Fruit fly (Drosophila melanogaster) whole organism, adult: Measurements from ENCODE around the gene Ir68a.

Experiments used
- CG11617 ChIP-seq: fragments of 200-800 bp; sonication (Bioruptor generic); optimal IDR thresholded peaks from 2 replicates; lab custom pipeline; 2017; ENCODE audit warnings: mild to moderate bottlenecking, missing biosample characterization, missing genetic modification reagents, missing genetic modification characterization
- CG12768 ChIP-seq: fragments of 200-800 bp; sonication (Bioruptor generic); optimal IDR thresholded peaks from 2 replicates; lab custom pipeline; 2017; ENCODE audit warnings: missing biosample characterization, missing genetic modification characterization, mild to moderate bottlenecking, moderate library complexity, missing genetic modification reagents
- CG14711 ChIP-seq: fragments of 200-800 bp; sonication (Bioruptor generic); optimal IDR thresholded peaks from 2 replicates; lab custom pipeline; 2018; ENCODE audit warnings: missing biosample characterization, mild to moderate bottlenecking, missing genetic modification characterization, moderate library complexity
- CG1620 ChIP-seq: fragments of 200-800 bp; sonication (Bioruptor generic); optimal IDR thresholded peaks from 2 replicates; lab custom pipeline; 2016; ENCODE audit warnings: missing biosample characterization, missing genetic modification characterization
- CG33017 ChIP-seq: fragments of 200-800 bp; sonication (Bioruptor generic); optimal IDR thresholded peaks from 2 replicates; lab custom pipeline; 2018; ENCODE audit warnings: missing biosample characterization, mild to moderate bottlenecking, missing genetic modification characterization, moderate library complexity
- CG5204 ChIP-seq: fragments of 200-800 bp; sonication (Bioruptor generic); optimal IDR thresholded peaks from 2 replicates; lab custom pipeline; 2016; ENCODE audit warnings: missing biosample characterization, missing genetic modification characterization
- CG7045 ChIP-seq: fragments of 200-800 bp; sonication (Bioruptor generic); optimal IDR thresholded peaks from 2 replicates; lab custom pipeline; 2017; ENCODE audit warnings: missing biosample characterization, mild to moderate bottlenecking, missing genetic modification characterization
- CG7101 ChIP-seq: fragments of 200-800 bp; sonication (Bioruptor generic); optimal IDR thresholded peaks from 2 replicates; lab custom pipeline; 2018; ENCODE audit warnings: missing biosample characterization, mild to moderate bottlenecking, missing genetic modification characterization, moderate library complexity
- Clk ChIP-seq: fragments of 200-800 bp; sonication (Bioruptor generic); optimal IDR thresholded peaks from 2 replicates; lab custom pipeline; 2017; ENCODE audit warnings: missing biosample characterization, missing genetic modification characterization
- Crg-1 ChIP-seq: fragments of 200-800 bp; sonication (Bioruptor generic); optimal IDR thresholded peaks from 2 replicates; lab custom pipeline; 2016; ENCODE audit warnings: missing biosample characterization, missing genetic modification characterization
- Hr96 ChIP-seq: fragments of 200-800 bp; sonication (Bioruptor generic); optimal IDR thresholded peaks from 2 replicates; lab custom pipeline; 2016; ENCODE audit warnings: missing biosample characterization, missing genetic modification characterization
- Mnt ChIP-seq: fragments of 200-800 bp; sonication (Bioruptor generic); optimal IDR thresholded peaks from 2 replicates; lab custom pipeline; 2016; ENCODE audit warnings: missing biosample characterization, mild to moderate bottlenecking, missing genetic modification characterization
- bab1 ChIP-seq: fragments of 200-800 bp; sonication (Bioruptor generic); optimal IDR thresholded peaks from 3 replicates; lab custom pipeline; 2019; ENCODE audit warnings: missing biosample characterization, mild to moderate bottlenecking, missing genetic modification characterization, moderate library complexity
- cic ChIP-seq: fragments of 200-800 bp; sonication (Bioruptor generic); optimal IDR thresholded peaks from 2 replicates; lab custom pipeline; 2017; ENCODE audit warnings: missing biosample characterization, mild to moderate bottlenecking, missing genetic modification characterization, moderate library complexity
- cnc ChIP-seq, 2 experiments: fragments of >200 bp; optimal IDR thresholded peaks; 2 replicates each; lab custom pipeline; 2017
- kay ChIP-seq: fragments of 200-800 bp; sonication (Bioruptor generic); peaks from one replicate; lab custom pipeline; 2016; ENCODE audit warnings: missing biosample characterization, missing genetic modification characterization, borderline replicate concordance
- ovo ChIP-seq: fragments of 200-800 bp; sonication (Bioruptor generic); optimal IDR thresholded peaks from 2 replicates; lab custom pipeline; 2016; ENCODE audit warnings: missing biosample characterization, missing genetic modification characterization
- pad ChIP-seq: fragments of 200-800 bp; sonication (Bioruptor generic); optimal IDR thresholded peaks from 3 replicates; lab custom pipeline; 2017; ENCODE audit warnings: missing biosample characterization, missing genetic modification characterization, mild to moderate bottlenecking, moderate library complexity, missing genetic modification reagents
- tj ChIP-seq: fragments of 200-800 bp; sonication (Bioruptor generic); optimal IDR thresholded peaks from 3 replicates; lab custom pipeline; 2017; ENCODE audit warnings: missing biosample characterization, mild to moderate bottlenecking, missing genetic modification characterization, moderate library complexity
- toe ChIP-seq: fragments of 200-800 bp; sonication (Bioruptor generic); optimal IDR thresholded peaks from 2 replicates; lab custom pipeline; 2016; ENCODE audit warnings: missing biosample characterization, missing genetic modification characterization

The Ir68a gene

dm6 chr3L:11241949-11242348 is 5.9 kb upstream of the Ir68a start:
- TF ChIP-seq cic (GFP tag; lab: Kevin White, UChicago) (peak; percentile 30), toe (GFP tag; lab: Kevin White, UChicago) (no peak), CG7101 (tag; lab: Kevin White, UChicago) (peak; percentile 1)

- no peak for TF ChIP-seq bab1
- TF ChIP-seq Hr96 (GFP tag; lab: Kevin White, UChicago), result no peak
- TF ChIP-seq CG33017 (tag; lab: Kevin White, UChicago), result peak; percentile 7
- TF ChIP-seq CG12768, result peak; percentile 49
- TF ChIP-seq kay (GFP tag; lab: Kevin White, UChicago), result peak; percentile 85
- no peak for TF ChIP-seq CG7045 (GFP tag; lab: Kevin White, UChicago)
- TF ChIP-seq cnc (optimal IDR thresholded peaks at IDR 0.05; lab: Kevin White, UChicago), result no peak
- TF ChIP-seq tj (GFP tag; lab: Kevin White, UChicago), result peak; percentile 78
- no peak for TF ChIP-seq Mnt
- TF ChIP-seq CG1620 (GFP tag; lab: Kevin White, UChicago), result no peak
- no peak for TF ChIP-seq CG14711 (tag; lab: Kevin White, UChicago)
- TF ChIP-seq Clk (GFP tag; lab: Kevin White, UChicago), result no peak
- no peak for TF ChIP-seq ovo (GFP tag; lab: Kevin White, UChicago)
- TF ChIP-seq Crg-1 (GFP tag; lab: Kevin White, UChicago), result no peak
- TF ChIP-seq cic (GFP tag; lab: Kevin White, UChicago), result peak; percentile 80
- TF ChIP-seq CG11617, result no peak
Measured at dm6 chr3L:11239191-11239641, 3.2 kb upstream of the Ir68a start.

- TF ChIP-seq CG11617 (no peak), tj (GFP tag; lab: Kevin White, UChicago) (no peak), toe (GFP tag; lab: Kevin White, UChicago) (no peak), CG12768 (no peak), cic (GFP tag; lab: Kevin White, UChicago) (no peak), CG33017 (tag; lab: Kevin White, UChicago) (no peak), CG7101 (tag; lab: Kevin White, UChicago) (no peak)
Measured at dm6 chr3L:11237127-11237759, 1.2 kb upstream of the Ir68a start.

- TF ChIP-seq CG11617 (no peak), kay (GFP tag; lab: Kevin White, UChicago) (peak; percentile 43), CG1620 (GFP tag; lab: Kevin White, UChicago) (no peak), CG12768 (no peak)
Measured at dm6 chr3L:11233547-11233946, 2.5 kb downstream of the Ir68a start.

dm6 chr3L:11227708-11228107 is 8.3 kb downstream of the Ir68a start:
- TF ChIP-seq CG14711 (tag; lab: Kevin White, UChicago), result no peak
- TF ChIP-seq Mnt, result no peak
- TF ChIP-seq CG11617, result no peak
- TF ChIP-seq CG12768, result no peak
- TF ChIP-seq Clk (GFP tag; lab: Kevin White, UChicago), result no peak
- no peak for TF ChIP-seq toe (GFP tag; lab: Kevin White, UChicago)
- no peak for TF ChIP-seq Crg-1 (GFP tag; lab: Kevin White, UChicago)
- TF ChIP-seq ovo (GFP tag; lab: Kevin White, UChicago), result no peak
- TF ChIP-seq CG33017 (tag; lab: Kevin White, UChicago), result no peak
- no peak for TF ChIP-seq CG5204 (GFP tag; lab: Kevin White, UChicago)
- no peak for TF ChIP-seq CG7045 (GFP tag; lab: Kevin White, UChicago)
- no peak for TF ChIP-seq tj (GFP tag; lab: Kevin White, UChicago)
- no peak for TF ChIP-seq CG7101 (tag; lab: Kevin White, UChicago)
- no peak for TF ChIP-seq cnc (optimal IDR thresholded peaks at IDR 0.05; lab: Kevin White, UChicago)
- no peak for TF ChIP-seq kay (GFP tag; lab: Kevin White, UChicago)
- TF ChIP-seq CG1620 (GFP tag; lab: Kevin White, UChicago), result no peak
- TF ChIP-seq pad (GFP tag; lab: Kevin White, UChicago), result no peak

dm6 chr3L:11224651-11225050 is 11.4 kb downstream of the Ir68a start:
- TF ChIP-seq toe (GFP tag; lab: Kevin White, UChicago) (no peak), kay (GFP tag; lab: Kevin White, UChicago) (peak; percentile 72), CG7101 (tag; lab: Kevin White, UChicago) (no peak), Mnt (no peak), pad (GFP tag; lab: Kevin White, UChicago) (no peak), bab1 (no peak)

- TF ChIP-seq tj (GFP tag; lab: Kevin White, UChicago) (peak; percentile 58), Clk (GFP tag; lab: Kevin White, UChicago) (no peak), cic (GFP tag; lab: Kevin White, UChicago) (no peak)
Measured at dm6 chr3L:11218892-11219291, 17.1 kb downstream of the Ir68a start.
